Worm (Caenorhabditis elegans) whole organism, L4 larva: ENCODE measurements around the gene algn-6.

ENCODE experiments used
- ama-1 ChIP-seq: fragments of 150-350 bp; optimal IDR thresholded peaks from 2 replicates; lab custom pipeline; 2014; ENCODE audit warnings: inconsistent platforms, mixed read lengths
- cey-2 ChIP-seq: sonication (generic microtip); optimal IDR thresholded peaks from 3 replicates; lab custom pipeline; 2017; ENCODE audit warnings: missing genetic modification characterization, mild to moderate bottlenecking, missing compliant biosample characterization, antibody characterized with exemption, borderline replicate concordance; ENCODE audit not compliant: insufficient read depth
- mxl-2 ChIP-seq: fragments of 200-800 bp; sonication (Bioruptor generic); conservative IDR thresholded peaks from 2 replicates; pipeline ENCODE4 v1.3.6; 2022; ENCODE audit warnings: missing genetic modification reagents, missing genetic modification characterization, missing compliant biosample characterization
- snpc-4 ChIP-seq: fragments of 150-350 bp; optimal IDR thresholded peaks from 2 replicates; lab custom pipeline; 2014; ENCODE audit warnings: missing biosample characterization, missing genetic modification characterization

DNA sequence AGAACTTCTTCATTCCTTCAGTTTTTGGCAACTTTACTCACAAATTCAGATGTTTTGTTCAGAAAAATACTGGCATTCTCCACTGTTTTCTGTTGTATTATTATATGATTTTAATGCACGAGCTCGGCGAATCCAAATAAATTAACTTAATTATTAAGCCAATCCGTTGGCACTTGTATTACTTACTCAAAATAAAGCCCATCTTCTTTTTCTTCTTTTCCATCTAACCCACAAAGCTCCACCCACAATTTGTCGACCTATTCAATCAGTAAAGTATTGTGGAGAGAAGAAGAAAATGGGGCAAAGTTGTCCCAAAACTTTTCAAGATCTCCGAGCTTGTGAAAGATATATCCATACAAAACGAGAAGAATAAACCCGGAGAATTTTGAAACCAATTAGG lies 48.3 kb upstream of the algn-6 start:
- TF ChIP-seq snpc-4 (tag; lab: Kevin White, UChicago) (no peak), cey-2 (no peak), ama-1 (lab: Kevin White, UChicago) (no peak), mxl-2 (GFP tag; lab: Robert Waterston, UW) (no peak)
